Fruit fly (Drosophila melanogaster) whole organism, adult: ENCODE results near the gene CG2701.

Source experiments
- CG11617 ChIP-seq: fragments of 200-800 bp; sonication (Bioruptor generic); optimal IDR thresholded peaks from 2 replicates; lab custom pipeline; 2017; ENCODE audit warnings: mild to moderate bottlenecking, missing biosample characterization, missing genetic modification reagents, missing genetic modification characterization
- CG12768 ChIP-seq: fragments of 200-800 bp; sonication (Bioruptor generic); optimal IDR thresholded peaks from 2 replicates; lab custom pipeline; 2017; ENCODE audit warnings: missing biosample characterization, missing genetic modification characterization, mild to moderate bottlenecking, moderate library complexity, missing genetic modification reagents
- CG33017 ChIP-seq: fragments of 200-800 bp; sonication (Bioruptor generic); optimal IDR thresholded peaks from 2 replicates; lab custom pipeline; 2018; ENCODE audit warnings: missing biosample characterization, mild to moderate bottlenecking, missing genetic modification characterization, moderate library complexity
- Clk ChIP-seq: fragments of 200-800 bp; sonication (Bioruptor generic); optimal IDR thresholded peaks from 2 replicates; lab custom pipeline; 2017; ENCODE audit warnings: missing biosample characterization, missing genetic modification characterization
- Crg-1 ChIP-seq: fragments of 200-800 bp; sonication (Bioruptor generic); optimal IDR thresholded peaks from 2 replicates; lab custom pipeline; 2016; ENCODE audit warnings: missing biosample characterization, missing genetic modification characterization
- Hr96 ChIP-seq: fragments of 200-800 bp; sonication (Bioruptor generic); optimal IDR thresholded peaks from 2 replicates; lab custom pipeline; 2016; ENCODE audit warnings: missing biosample characterization, missing genetic modification characterization
- bab1 ChIP-seq: fragments of 200-800 bp; sonication (Bioruptor generic); optimal IDR thresholded peaks from 3 replicates; lab custom pipeline; 2019; ENCODE audit warnings: missing biosample characterization, mild to moderate bottlenecking, missing genetic modification characterization, moderate library complexity
- cic ChIP-seq: fragments of 200-800 bp; sonication (Bioruptor generic); optimal IDR thresholded peaks from 2 replicates; lab custom pipeline; 2017; ENCODE audit warnings: missing biosample characterization, mild to moderate bottlenecking, missing genetic modification characterization, moderate library complexity
- pad ChIP-seq: fragments of 200-800 bp; sonication (Bioruptor generic); optimal IDR thresholded peaks from 3 replicates; lab custom pipeline; 2017; ENCODE audit warnings: missing biosample characterization, missing genetic modification characterization, mild to moderate bottlenecking, moderate library complexity, missing genetic modification reagents

- TF ChIP-seq Hr96 (GFP tag; lab: Kevin White, UChicago) (no peak), CG33017 (tag; lab: Kevin White, UChicago) (no peak), pad (GFP tag; lab: Kevin White, UChicago) (no peak), CG11617 (no peak), bab1 (GFP tag; lab: Kevin White, UChicago) (no peak), Clk (GFP tag; lab: Kevin White, UChicago) (no peak), Crg-1 (no peak), cic (GFP tag; lab: Kevin White, UChicago) (no peak), CG12768 (GFP tag; lab: Kevin White, UChicago) (no peak)
These were observed 12.6 kb downstream of the CG2701 start, which contains the start of gene CG2680 for dm6 chrX:2707377-2708090.
